Worm (Caenorhabditis elegans): ENCODE data around the gene cpi-2.

Gene cpi-2

ce11 chrV:6030559-6030975, 13.3 kb upstream of the cpi-2 start:
- no peak for TF ChIP-seq nhr-28 (tag; optimal IDR thresholded peaks at IDR 0.05)
- no peak for TF ChIP-seq drap-1 (GFP tag; optimal IDR thresholded peaks at IDR 0.05)
- TF ChIP-seq sptf-1 (tag; optimal IDR thresholded peaks at IDR 0.05), result peak; percentile 37
- no peak for TF ChIP-seq flh-1 (GFP tag; optimal IDR thresholded peaks at IDR 0.05)
- TF ChIP-seq zip-8 (tag; optimal IDR thresholded peaks at IDR 0.05), result no peak
- no peak for TF ChIP-seq cnd-1 (tag; optimal IDR thresholded peaks at IDR 0.05)
- TF ChIP-seq snpc-4 (tag; optimal IDR thresholded peaks at IDR 0.05), result no peak
- TF ChIP-seq pha-4 (tag; optimal IDR thresholded peaks at IDR 0.05), result no peak
- peak; percentile 93 for TF ChIP-seq unc-62 (GFP tag; optimal IDR thresholded peaks at IDR 0.05)
- TF ChIP-seq ceh-43 (GFP tag; optimal IDR thresholded peaks at IDR 0.05), result no peak
- peak; percentile 48 for TF ChIP-seq hlh-1 (tag; optimal IDR thresholded peaks at IDR 0.05)
- no peak for TF ChIP-seq lin-13 (tag; optimal IDR thresholded peaks at IDR 0.05)
- TF ChIP-seq ceh-39 (tag; optimal IDR thresholded peaks at IDR 0.05), result no peak
- no peak for TF ChIP-seq lsy-2 (tag; optimal IDR thresholded peaks at IDR 0.05)
- TF ChIP-seq lin-32 (GFP tag; optimal IDR thresholded peaks at IDR 0.05), result no peak
- TF ChIP-seq M03D4.4 (tag; optimal IDR thresholded peaks at IDR 0.05), result no peak
- TF ChIP-seq nhr-2 (tag; optimal IDR thresholded peaks at IDR 0.05), result no peak
- no peak for TF ChIP-seq nhr-76 (tag; optimal IDR thresholded peaks at IDR 0.05)
- TF ChIP-seq elt-3 (tag; optimal IDR thresholded peaks at IDR 0.05), result no peak
- no peak for TF ChIP-seq ceh-83 (GFP tag; optimal IDR thresholded peaks at IDR 0.05)
- TF ChIP-seq tbx-8 (GFP tag; optimal IDR thresholded peaks at IDR 0.05), result no peak
- TF ChIP-seq sem-2 (GFP tag; optimal IDR thresholded peaks at IDR 0.05), result no peak
- TF ChIP-seq ces-1 (GFP tag; optimal IDR thresholded peaks at IDR 0.05), result no peak
- no peak for TF ChIP-seq bed-3 (GFP tag; optimal IDR thresholded peaks at IDR 0.05)
- no peak for TF ChIP-seq mls-2 (tag; optimal IDR thresholded peaks at IDR 0.05)
- TF ChIP-seq unc-120 (tag; optimal IDR thresholded peaks at IDR 0.05; ENCODE audit: poor library complexity, severe bottlenecking), result peak; percentile 94
- TF ChIP-seq ham-2 (GFP tag; optimal IDR thresholded peaks at IDR 0.05), result no peak
- no peak for TF ChIP-seq unc-39 (tag; optimal IDR thresholded peaks at IDR 0.05)
- no peak for TF ChIP-seq elt-1 (tag; optimal IDR thresholded peaks at IDR 0.05; ENCODE audit: borderline replicate concordance, insufficient read depth)

- no peak for TF ChIP-seq unc-62 (GFP tag; optimal IDR thresholded peaks at IDR 0.05)
- TF ChIP-seq elt-1 (tag; optimal IDR thresholded peaks at IDR 0.05; ENCODE audit: borderline replicate concordance, insufficient read depth), result no peak
- no peak for TF ChIP-seq ceh-43 (GFP tag; optimal IDR thresholded peaks at IDR 0.05)
- no peak for TF ChIP-seq nhr-76 (tag; optimal IDR thresholded peaks at IDR 0.05)
- TF ChIP-seq ceh-83 (GFP tag; optimal IDR thresholded peaks at IDR 0.05), result no peak
- TF ChIP-seq lin-32 (GFP tag; optimal IDR thresholded peaks at IDR 0.05), result no peak
- TF ChIP-seq tbx-8 (GFP tag; optimal IDR thresholded peaks at IDR 0.05), result no peak
- no peak for TF ChIP-seq M03D4.4 (tag; optimal IDR thresholded peaks at IDR 0.05)
- TF ChIP-seq mab-5 (tag; optimal IDR thresholded peaks at IDR 0.05), result no peak
- no peak for TF ChIP-seq nhr-12 (tag; optimal IDR thresholded peaks at IDR 0.05)
- no peak for TF ChIP-seq nhr-28 (tag; optimal IDR thresholded peaks at IDR 0.05)
- no peak for TF ChIP-seq mep-1 (tag; optimal IDR thresholded peaks at IDR 0.05)
- TF ChIP-seq cnd-1 (tag; optimal IDR thresholded peaks at IDR 0.05), result no peak
- no peak for TF ChIP-seq unc-39 (tag; optimal IDR thresholded peaks at IDR 0.05)
- TF ChIP-seq bed-3 (GFP tag; optimal IDR thresholded peaks at IDR 0.05), result no peak
- no peak for TF ChIP-seq ztf-11 (tag; optimal IDR thresholded peaks at IDR 0.05)
- TF ChIP-seq ces-1 (GFP tag; optimal IDR thresholded peaks at IDR 0.05), result no peak
- no peak for TF ChIP-seq elt-3 (tag; optimal IDR thresholded peaks at IDR 0.05)
- no peak for TF ChIP-seq ham-2 (GFP tag; optimal IDR thresholded peaks at IDR 0.05)
These were observed 12.3 kb upstream of the cpi-2 start for ce11 chrV:6031585-6031984.

ce11 chrV:6033512-6033911, 10.3 kb upstream of the cpi-2 start:
- no peak for TF ChIP-seq cnd-1 (tag; optimal IDR thresholded peaks at IDR 0.05)
- TF ChIP-seq ces-1 (GFP tag; optimal IDR thresholded peaks at IDR 0.05), result peak; percentile 22

ce11 chrV:6034714-6035113, 9.1 kb upstream of the cpi-2 start, which contains the start of gene dhs-17:
dhs-17 (minus strand) TSS chrV:6034814.
- no peak for TF ChIP-seq ceh-39 (tag; optimal IDR thresholded peaks at IDR 0.05)
- TF ChIP-seq ztf-11 (tag; optimal IDR thresholded peaks at IDR 0.05), result no peak
- no peak for TF ChIP-seq nhr-12 (tag; optimal IDR thresholded peaks at IDR 0.05)
- no peak for TF ChIP-seq unc-62 (GFP tag; optimal IDR thresholded peaks at IDR 0.05)
- TF ChIP-seq unc-39 (tag; optimal IDR thresholded peaks at IDR 0.05), result no peak
- no peak for TF ChIP-seq pha-4 (tag; optimal IDR thresholded peaks at IDR 0.05)
- no peak for TF ChIP-seq lsy-2 (tag; optimal IDR thresholded peaks at IDR 0.05)
- no peak for TF ChIP-seq ces-1 (GFP tag; optimal IDR thresholded peaks at IDR 0.05)
- no peak for TF ChIP-seq elt-3 (tag; optimal IDR thresholded peaks at IDR 0.05)
- no peak for TF ChIP-seq tbx-8 (GFP tag; optimal IDR thresholded peaks at IDR 0.05)
- no peak for TF ChIP-seq sem-2 (GFP tag; optimal IDR thresholded peaks at IDR 0.05)
- TF ChIP-seq hlh-1 (tag; optimal IDR thresholded peaks at IDR 0.05), result no peak
- TF ChIP-seq mab-5 (tag; optimal IDR thresholded peaks at IDR 0.05), result no peak

Measured in whole organism, mixed stage, embryonic.